Worm (Caenorhabditis elegans) whole organism, late embryonic: ENCODE results near the gene F31A3.3.

Source experiments
- F13H6.1 ChIP-seq: sonication (generic microtip); optimal IDR thresholded peaks from 2 replicates; lab custom pipeline; 2016; ENCODE audit warnings: missing genetic modification characterization, missing compliant biosample characterization
- ama-1 ChIP-seq: fragments of 150-350 bp; optimal IDR thresholded peaks from 2 replicates; lab custom pipeline; 2014
- ceh-14 ChIP-seq: sonication (generic microtip); optimal IDR thresholded peaks from 2 replicates; lab custom pipeline; 2016; ENCODE audit warnings: missing genotype, missing genetic modification characterization, missing compliant biosample characterization
- ceh-34 ChIP-seq: sonication (generic microtip); optimal IDR thresholded peaks from 2 replicates; lab custom pipeline; 2016; ENCODE audit warnings: mild to moderate bottlenecking, missing genetic modification characterization, missing compliant biosample characterization
- dmd-4 ChIP-seq: sonication (generic microtip); optimal IDR thresholded peaks from 2 replicates; lab custom pipeline; 2016; ENCODE audit warnings: borderline replicate concordance, missing genetic modification characterization, missing compliant biosample characterization
- fkh-10 ChIP-seq: fragments of 150-350 bp; optimal IDR thresholded peaks from 2 replicates; lab custom pipeline; 2014; ENCODE audit warnings: missing biosample characterization, missing genetic modification reagents, missing genetic modification characterization
- mec-3 ChIP-seq: sonication (generic microtip); optimal IDR thresholded peaks from 2 replicates; lab custom pipeline; 2016; ENCODE audit warnings: borderline replicate concordance, missing genetic modification characterization, missing compliant biosample characterization
- pag-3 ChIP-seq: sonication (generic microtip); optimal IDR thresholded peaks from 2 replicates; lab custom pipeline; 2016; ENCODE audit warnings: missing compliant biosample characterization, missing genetic modification characterization, borderline replicate concordance
- pax-1 ChIP-seq: fragments of 150-350 bp; optimal IDR thresholded peaks from 2 replicates; lab custom pipeline; 2014; ENCODE audit warnings: missing biosample characterization, missing genetic modification characterization
- pha-4 ChIP-seq: fragments of 150-350 bp; optimal IDR thresholded peaks from 2 replicates; lab custom pipeline; 2018; ENCODE audit warnings: missing biosample characterization, missing genetic modification reagents, missing genetic modification characterization
- rnt-1 ChIP-seq: sonication (generic microtip); optimal IDR thresholded peaks from 2 replicates; lab custom pipeline; 2016; ENCODE audit warnings: missing genetic modification characterization, missing compliant biosample characterization
- unc-86 ChIP-seq: sonication (generic microtip); optimal IDR thresholded peaks from 2 replicates; lab custom pipeline; 2016; ENCODE audit warnings: missing genetic modification characterization, missing compliant biosample characterization

DNA sequence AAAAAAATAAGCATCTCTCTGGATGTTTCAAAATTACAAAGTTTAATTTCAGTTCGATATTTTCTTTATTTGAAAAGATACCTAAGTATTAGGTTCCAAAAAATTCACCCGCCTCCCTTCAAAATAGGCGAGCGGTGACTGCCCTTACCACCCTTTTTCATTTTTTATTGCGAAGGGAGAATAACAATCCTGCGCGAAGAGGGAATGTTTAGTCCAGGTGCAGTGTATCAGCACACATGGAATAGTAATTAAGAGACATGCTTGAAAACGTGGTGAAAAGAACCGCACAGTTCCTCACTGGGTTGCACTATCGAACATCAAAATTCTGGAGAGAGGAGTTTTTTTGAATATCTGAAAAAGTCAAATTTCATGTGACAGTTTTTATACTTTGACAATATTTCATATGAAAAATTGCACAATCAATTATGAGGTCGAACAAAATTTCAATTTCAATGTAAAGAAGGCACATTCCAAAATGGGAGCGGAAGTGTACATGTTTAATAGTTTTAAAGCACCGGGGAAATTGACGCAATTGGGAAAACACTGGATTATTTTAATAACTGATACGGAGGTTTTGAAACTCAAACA lies 10.6 kb upstream of the F31A3.3 start:
- TF ChIP-seq ama-1 (no peak), pha-4 (tag; lab: Kevin White, UChicago) (no peak), F13H6.1 (tag; lab: Kevin White, UChicago) (no peak), dmd-4 (tag; lab: Kevin White, UChicago) (no peak), pax-1 (no peak), ceh-34 (tag; lab: Kevin White, UChicago) (peak; percentile 35), unc-86 (tag; lab: Kevin White, UChicago) (no peak), fkh-10 (GFP tag; lab: Kevin White, UChicago) (no peak), pag-3 (tag; lab: Kevin White, UChicago) (no peak), mec-3 (tag; lab: Kevin White, UChicago) (no peak), rnt-1 (tag; lab: Kevin White, UChicago) (peak; percentile 26), ceh-14 (tag; lab: Kevin White, UChicago) (no peak)
